Worm (Caenorhabditis elegans) whole organism, L1 larva: ENCODE measurements around the gene K02E10.5.

Experiments used
- elt-2 ChIP-seq: sonication (generic microtip); optimal IDR thresholded peaks from 2 replicates; lab custom pipeline; 2016; ENCODE audit warnings: missing genetic modification characterization, mild to moderate bottlenecking, inconsistent platforms, missing compliant biosample characterization, missing genetic modification reagents
- elt-3 ChIP-seq, 6 experiments: fragments of 150-350 bp in 1 of 6; sonication (generic microtip); optimal IDR thresholded peaks; 2 replicates each; lab custom pipeline; 2017 to 2018; ENCODE audit warnings: missing biosample characterization in 6 of 6, missing genetic modification characterization in 6 of 6, inconsistent platforms in 1 of 6
- ets-5 ChIP-seq: fragments of 200-800 bp; sonication (Bioruptor generic); IDR thresholded peaks from 2 replicates; pipeline ENCODE4 v1.3.6; 2022; ENCODE audit warnings: missing genetic modification characterization, missing compliant biosample characterization
- nhr-237 ChIP-seq: fragments of 150-350 bp; optimal IDR thresholded peaks from 2 replicates; lab custom pipeline; 2014; ENCODE audit warnings: missing biosample characterization, missing genetic modification characterization

DNA sequence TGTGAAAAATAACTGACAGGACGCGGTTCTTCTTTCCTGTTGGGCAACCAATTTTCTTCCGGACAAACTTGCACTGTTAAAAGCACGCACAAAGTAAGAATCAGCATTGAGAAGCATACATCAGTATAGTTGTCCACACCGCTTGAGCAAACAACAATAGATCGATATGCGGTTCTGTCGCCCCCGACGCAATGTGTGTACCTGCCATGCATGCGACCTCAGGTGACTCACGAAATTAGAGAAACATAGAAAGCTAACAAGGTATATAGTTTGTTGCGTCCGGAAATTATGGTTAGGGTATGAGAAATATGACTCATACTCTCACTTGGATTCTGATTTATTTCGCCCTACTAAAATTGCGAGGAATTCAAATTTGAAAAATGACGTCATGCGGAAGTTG lies 3.9 kb upstream of the K02E10.5 start, which contains the start of gene K02E10.6:
- TF ChIP-seq elt-2 (tag; lab: Kevin White, UChicago) (peak; percentile 14), elt-3 (tag; optimal IDR thresholded peaks at IDR 0.05; lab: Kevin White, UChicago) (no peak), nhr-237 (tag; lab: Kevin White, UChicago) (no peak), ets-5 (GFP tag; lab: Robert Waterston, UW) (no peak)
